Fruit fly (Drosophila melanogaster): ENCODE measurements around the gene CG31788.

DNA sequence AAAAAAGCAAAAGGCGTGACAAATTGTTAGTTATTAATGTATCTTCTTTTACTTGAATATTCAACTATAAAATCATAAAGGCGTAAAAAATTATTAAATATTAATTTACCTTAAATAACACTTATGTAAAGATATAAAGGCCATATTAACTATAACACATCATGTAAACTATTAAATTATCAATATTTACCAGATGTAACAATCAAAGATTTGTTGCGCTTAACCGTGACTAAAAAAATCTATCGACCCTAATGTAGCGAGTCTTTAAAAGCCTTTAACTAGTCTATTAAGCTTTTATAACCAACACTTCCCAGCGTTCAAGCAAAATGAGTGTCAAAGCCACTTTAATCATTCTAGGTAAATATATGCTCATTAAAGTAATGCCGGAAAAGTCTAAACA, 34.4 kb upstream of the CG31788 start, which contains the start of gene Sfp36F:
- TF ChIP-seq GATAd (GFP tag; optimal IDR thresholded peaks at IDR 0.05), result no peak
- no peak for TF ChIP-seq Dfd (GFP tag; optimal IDR thresholded peaks at IDR 0.05)
- no peak for TF ChIP-seq dmrt93B (GFP tag; optimal IDR thresholded peaks at IDR 0.05)
- no peak for TF ChIP-seq psq (GFP tag; optimal IDR thresholded peaks at IDR 0.05)
- TF ChIP-seq usp (GFP tag; optimal IDR thresholded peaks at IDR 0.05), result no peak
